Fruit fly (Drosophila melanogaster) whole organism: ENCODE results near the gene CG15570.

Source experiments
- CG8478 ChIP-seq: fragments of >200 bp; optimal IDR thresholded peaks from 2 replicates; lab custom pipeline; 2018; ENCODE audit warnings: inconsistent platforms
- Dll ChIP-seq: fragments of >200 bp; optimal IDR thresholded peaks from 2 replicates; lab custom pipeline; 2017
- EcR ChIP-seq, 2 experiments: fragments of >200 bp; optimal IDR thresholded peaks; 2 replicates each; lab custom pipeline; 2017; ENCODE audit warnings: missing biosample characterization in 2 of 2, missing genetic modification characterization in 2 of 2, missing genetic modification reagents in 2 of 2
- pan ChIP-seq: fragments of >200 bp; optimal IDR thresholded peaks from 2 replicates; lab custom pipeline; 2017
- psq ChIP-seq: fragments of >200 bp; optimal IDR thresholded peaks from 2 replicates; lab custom pipeline; 2017
- usp ChIP-seq: fragments of >200 bp; optimal IDR thresholded peaks from 2 replicates; lab custom pipeline; 2017; ENCODE audit warnings: missing biosample characterization, missing genetic modification characterization, mixed read lengths

DNA sequence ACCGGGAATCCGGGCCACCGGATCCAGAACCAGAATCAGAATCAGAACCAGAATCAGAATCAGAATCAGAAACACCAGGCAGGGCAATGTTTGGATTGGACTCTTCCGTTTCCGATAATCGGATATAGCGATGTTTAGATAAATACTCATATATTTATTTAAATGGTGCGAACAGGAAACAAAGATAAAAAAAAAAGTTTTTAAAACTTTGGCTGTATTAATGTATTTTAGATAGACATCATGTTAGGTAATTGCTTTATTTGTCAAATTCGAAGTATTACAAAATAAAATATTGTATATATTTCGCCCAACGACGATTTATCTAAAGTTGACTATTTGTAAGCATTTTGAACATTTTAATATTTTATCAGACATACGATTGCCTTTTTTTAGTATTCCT is 5.2 kb upstream of the CG15570 start, which contains the start of gene CG43288:
- no peak for TF ChIP-seq pan (lab: Kevin White, UChicago)
- no peak for TF ChIP-seq CG8478 (lab: Kevin White, UChicago)
- TF ChIP-seq Dll, result no peak
- no peak for TF ChIP-seq usp (GFP tag; lab: Kevin White, UChicago)
- TF ChIP-seq EcR (GFP tag; optimal IDR thresholded peaks at IDR 0.05; lab: Kevin White, UChicago), result no peak
- no peak for TF ChIP-seq psq (lab: Kevin White, UChicago)
